Worm (Caenorhabditis elegans) whole organism, young adult: Measurements from ENCODE around the gene F09G8.10.

Experiments
- chd-7 ChIP-seq: sonication (generic microtip); optimal IDR thresholded peaks from 2 replicates; lab custom pipeline; 2016; ENCODE audit warnings: mild to moderate bottlenecking, missing genetic modification characterization, moderate library complexity, missing compliant biosample characterization
- madf-10 ChIP-seq: sonication (generic microtip); optimal IDR thresholded peaks from 2 replicates; lab custom pipeline; 2016; ENCODE audit warnings: mild to moderate bottlenecking, missing genetic modification characterization, missing compliant biosample characterization
- mes-4 ChIP-seq: sonication (generic microtip); optimal IDR thresholded peaks from 2 replicates; lab custom pipeline; 2016; ENCODE audit warnings: missing genotype, missing genetic modification characterization, missing compliant biosample characterization
- nhr-90 ChIP-seq: sonication (generic microtip); optimal IDR thresholded peaks from 2 replicates; lab custom pipeline; 2016; ENCODE audit warnings: missing genotype, mild to moderate bottlenecking, missing genetic modification characterization, missing compliant biosample characterization
- pha-4 ChIP-seq: fragments of 150-350 bp; sonication (generic microtip); optimal IDR thresholded peaks from 2 replicates; lab custom pipeline; 2014; ENCODE audit warnings: missing biosample characterization, missing genetic modification reagents, missing genetic modification characterization
- unc-62 ChIP-seq: fragments of 150-350 bp; optimal IDR thresholded peaks from 2 replicates; lab custom pipeline; 2014; ENCODE audit warnings: missing biosample characterization, missing genetic modification reagents, missing genetic modification characterization

ce11 chrIII:8318488-8318887, 46.5 kb upstream of the F09G8.10 start, which contains the start of gene sas-4:
- no peak for TF ChIP-seq madf-10 (tag; lab: Kevin White, UChicago)
- TF ChIP-seq mes-4 (tag; lab: Kevin White, UChicago) = no peak
- TF ChIP-seq nhr-90 (tag; lab: Kevin White, UChicago) = no peak
- TF ChIP-seq chd-7 = no peak
- TF ChIP-seq unc-62 (GFP tag; lab: Kevin White, UChicago) = no peak
- TF ChIP-seq pha-4 (tag; lab: Kevin White, UChicago) = no peak
